Worm (Caenorhabditis elegans): Measurements from ENCODE around the gene T06D8.9.

DNA sequence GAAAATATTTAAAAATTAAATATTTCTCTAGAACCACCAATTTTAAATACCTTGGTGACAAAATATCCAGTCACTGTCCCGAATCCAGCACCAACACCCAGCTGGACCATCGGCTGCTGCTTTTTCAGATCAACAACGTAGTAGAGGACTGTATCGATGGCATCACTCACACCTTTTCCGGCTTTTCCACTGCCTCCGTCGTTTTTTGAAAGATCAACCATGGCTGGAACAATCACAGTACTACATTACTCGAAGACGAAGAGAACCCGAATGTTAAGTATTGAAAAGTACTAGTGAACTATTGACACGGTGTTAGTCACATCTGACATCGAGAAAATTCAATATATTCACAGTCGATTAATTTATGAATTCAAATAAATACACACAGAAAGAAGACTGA lies 2.3 kb upstream of the T06D8.9 start, which contains the start of gene fndc-1:
- TF ChIP-seq elt-3 (tag; optimal IDR thresholded peaks at IDR 0.05) (no peak), lin-13 (tag; optimal IDR thresholded peaks at IDR 0.05) (no peak), nhr-28 (tag; optimal IDR thresholded peaks at IDR 0.05) (no peak), ceh-43 (GFP tag; optimal IDR thresholded peaks at IDR 0.05) (no peak), pha-4 (tag; optimal IDR thresholded peaks at IDR 0.05) (no peak), drap-1 (GFP tag; optimal IDR thresholded peaks at IDR 0.05) (no peak), blmp-1 (tag; optimal IDR thresholded peaks at IDR 0.05) (no peak), snpc-4 (tag; optimal IDR thresholded peaks at IDR 0.05) (no peak), nhr-76 (tag; optimal IDR thresholded peaks at IDR 0.05) (no peak), nhr-12 (tag; optimal IDR thresholded peaks at IDR 0.05) (no peak), mep-1 (tag; optimal IDR thresholded peaks at IDR 0.05) (no peak), zip-8 (tag; optimal IDR thresholded peaks at IDR 0.05) (no peak)

All from whole organism, mixed stage, embryonic.